Worm (Caenorhabditis elegans) whole organism, early embryonic: ENCODE data around the gene F55H2.5.

Experiments used
- B0310.2 ChIP-seq: sonication (generic microtip); optimal IDR thresholded peaks from 2 replicates; lab custom pipeline; 2016; ENCODE audit warnings: mild to moderate bottlenecking, missing genetic modification characterization, missing compliant biosample characterization
- ama-1 ChIP-seq: fragments of 150-350 bp; optimal IDR thresholded peaks from 2 replicates; lab custom pipeline; 2014
- ceh-36 ChIP-seq: sonication (generic microtip); optimal IDR thresholded peaks from 2 replicates; lab custom pipeline; 2016; ENCODE audit warnings: missing genetic modification characterization, inconsistent platforms, missing compliant biosample characterization
- flt-1 ChIP-seq: fragments of 200-800 bp; sonication (Bioruptor generic); IDR thresholded peaks from 2 replicates; pipeline ENCODE4 v1.3.6; 2022; ENCODE audit warnings: missing genetic modification characterization, missing compliant biosample characterization
- hmg-4 ChIP-seq: fragments of 200-800 bp; sonication (Bioruptor generic); optimal IDR thresholded peaks from 2 replicates; lab custom pipeline; 2018; ENCODE audit warnings: mild to moderate bottlenecking, missing genetic modification characterization, missing compliant biosample characterization
- hnd-1 ChIP-seq: sonication (generic microtip); optimal IDR thresholded peaks from 2 replicates; lab custom pipeline; 2016; ENCODE audit warnings: missing genetic modification characterization, missing compliant biosample characterization
- pes-1 ChIP-seq: fragments of 200-800 bp; sonication (Bioruptor generic); IDR thresholded peaks from 2 replicates; pipeline ENCODE4 v1.3.6; 2022; ENCODE audit warnings: missing genetic modification reagents, missing genetic modification characterization, missing compliant biosample characterization
- sea-1 ChIP-seq: fragments of 200-800 bp; sonication (Bioruptor generic); conservative IDR thresholded peaks from 2 replicates; pipeline ENCODE4 v1.3.6; 2022; ENCODE audit warnings: missing genetic modification characterization, missing compliant biosample characterization
- tbx-11 ChIP-seq: fragments of 200-800 bp; sonication (Bioruptor generic); IDR thresholded peaks from 2 replicates; pipeline ENCODE4 v1.3.6; 2022; ENCODE audit warnings: missing genetic modification characterization, missing compliant biosample characterization
- tbx-37 ChIP-seq: fragments of 200-800 bp; sonication (Bioruptor generic); conservative IDR thresholded peaks from 2 replicates; pipeline ENCODE4 v1.3.6; 2022; ENCODE audit warnings: missing genetic modification reagents, missing genetic modification characterization, missing compliant biosample characterization

DNA sequence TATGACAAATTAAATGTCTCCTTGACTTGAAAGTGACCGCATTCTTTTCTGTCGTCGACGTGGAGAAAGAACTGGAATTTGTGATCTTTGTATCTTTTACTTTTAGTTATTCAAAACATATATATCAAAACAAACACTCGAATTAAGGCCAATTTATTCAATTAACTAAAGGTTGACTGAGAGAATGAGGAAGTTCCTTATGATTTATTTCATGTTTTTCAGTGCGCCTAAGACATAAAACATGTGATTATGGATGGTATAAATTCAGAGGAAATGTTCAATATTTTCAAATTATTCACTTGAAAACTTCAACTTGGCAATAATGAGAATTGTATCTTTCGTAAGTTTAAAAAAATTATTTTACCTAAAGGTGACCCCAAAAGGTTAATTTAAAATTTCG, 2.3 kb downstream of the F55H2.5 start, which contains the start of gene F55H2.8:
- TF ChIP-seq flt-1 (GFP tag; lab: Robert Waterston, UW) (no peak), pes-1 (GFP tag; lab: Robert Waterston, UW) (no peak), hnd-1 (tag; lab: Kevin White, UChicago) (no peak), tbx-11 (no peak), ama-1 (lab: Kevin White, UChicago) (no peak), tbx-37 (no peak), sea-1 (GFP tag; lab: Robert Waterston, UW) (no peak), B0310.2 (tag; lab: Kevin White, UChicago) (no peak), hmg-4 (GFP tag; lab: Kevin White, UChicago) (no peak), ceh-36 (no peak)
